Worm (Caenorhabditis elegans): ENCODE results near the gene bpl-1.

Gene bpl-1

ce11 chrII:6309198-6309597, 35.2 kb downstream of the bpl-1 start, which contains the start of gene glb-10 (continued):
- no peak for TF ChIP-seq ceh-22 (tag; optimal IDR thresholded peaks at IDR 0.05)
- no peak for TF ChIP-seq pax-1 (tag; optimal IDR thresholded peaks at IDR 0.05)

DNA sequence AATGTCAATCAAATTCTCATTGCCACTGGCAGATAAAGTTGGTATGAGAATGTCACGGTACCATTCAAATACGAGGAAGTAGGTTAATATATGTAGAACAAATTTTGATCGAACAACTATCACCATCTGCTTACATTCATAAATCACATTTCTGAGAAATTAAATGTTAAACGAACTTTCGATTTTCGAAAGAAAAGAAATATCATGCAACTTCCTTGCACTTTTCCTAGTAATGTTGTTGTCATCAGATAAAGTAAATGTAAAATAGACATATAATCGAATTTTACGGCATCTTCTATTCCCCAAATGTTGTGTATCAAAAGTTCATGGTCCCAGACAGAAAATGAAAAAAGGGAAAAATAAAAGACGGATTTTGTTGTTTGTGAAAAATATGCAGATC, 37.4 kb downstream of the bpl-1 start:
- TF ChIP-seq odd-2 (tag; optimal IDR thresholded peaks at IDR 0.05) (no peak), npax-4 (tag; optimal IDR thresholded peaks at IDR 0.05) (no peak), hlh-15 (tag; optimal IDR thresholded peaks at IDR 0.05) (no peak), dmd-4 (tag; optimal IDR thresholded peaks at IDR 0.05; ENCODE audit: borderline replicate concordance) (no peak), C08G9.2 (tag; optimal IDR thresholded peaks at IDR 0.05) (no peak), pax-1 (tag; optimal IDR thresholded peaks at IDR 0.05) (no peak), sdc-2 (tag; optimal IDR thresholded peaks at IDR 0.05) (no peak), T23F11.4 (GFP tag; optimal IDR thresholded peaks at IDR 0.05) (no peak)

DNA sequence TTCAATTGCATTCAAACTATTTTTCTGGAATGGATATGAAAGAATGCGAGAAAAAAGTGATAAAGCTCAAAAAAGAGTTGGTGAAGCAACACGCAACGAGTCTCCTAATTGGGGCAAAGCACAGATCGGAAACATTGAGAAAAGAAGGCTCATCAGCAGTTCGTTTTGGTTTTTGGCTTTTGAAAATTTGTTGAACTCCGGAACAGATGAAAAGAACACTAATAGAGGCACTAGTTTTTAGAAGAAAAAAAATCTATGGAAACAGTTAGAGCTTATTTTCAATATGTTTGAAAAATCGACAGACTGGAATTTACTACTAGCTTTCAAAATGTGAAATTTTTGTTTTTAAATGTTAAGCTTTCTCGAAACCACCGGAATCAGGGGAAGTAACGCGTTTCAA, 37.9 kb downstream of the bpl-1 start:
- TF ChIP-seq che-1 (tag; optimal IDR thresholded peaks at IDR 0.05) = no peak
- no peak for TF ChIP-seq C38D4.7 (GFP tag; optimal IDR thresholded peaks at IDR 0.05)
- no peak for TF ChIP-seq ama-1 (optimal IDR thresholded peaks at IDR 0.05)
- no peak for TF ChIP-seq ceh-19 (GFP tag; optimal IDR thresholded peaks at IDR 0.05)
- no peak for TF ChIP-seq hlh-8 (tag; optimal IDR thresholded peaks at IDR 0.05)
- no peak for TF ChIP-seq syd-9 (tag; optimal IDR thresholded peaks at IDR 0.05)
- no peak for TF ChIP-seq unc-42 (tag; optimal IDR thresholded peaks at IDR 0.05)
- no peak for TF ChIP-seq dve-1 (tag; optimal IDR thresholded peaks at IDR 0.05)
- no peak for TF ChIP-seq ceh-31 (tag; optimal IDR thresholded peaks at IDR 0.05)
- TF ChIP-seq gmeb-2 (tag; optimal IDR thresholded peaks at IDR 0.05) = no peak

DNA sequence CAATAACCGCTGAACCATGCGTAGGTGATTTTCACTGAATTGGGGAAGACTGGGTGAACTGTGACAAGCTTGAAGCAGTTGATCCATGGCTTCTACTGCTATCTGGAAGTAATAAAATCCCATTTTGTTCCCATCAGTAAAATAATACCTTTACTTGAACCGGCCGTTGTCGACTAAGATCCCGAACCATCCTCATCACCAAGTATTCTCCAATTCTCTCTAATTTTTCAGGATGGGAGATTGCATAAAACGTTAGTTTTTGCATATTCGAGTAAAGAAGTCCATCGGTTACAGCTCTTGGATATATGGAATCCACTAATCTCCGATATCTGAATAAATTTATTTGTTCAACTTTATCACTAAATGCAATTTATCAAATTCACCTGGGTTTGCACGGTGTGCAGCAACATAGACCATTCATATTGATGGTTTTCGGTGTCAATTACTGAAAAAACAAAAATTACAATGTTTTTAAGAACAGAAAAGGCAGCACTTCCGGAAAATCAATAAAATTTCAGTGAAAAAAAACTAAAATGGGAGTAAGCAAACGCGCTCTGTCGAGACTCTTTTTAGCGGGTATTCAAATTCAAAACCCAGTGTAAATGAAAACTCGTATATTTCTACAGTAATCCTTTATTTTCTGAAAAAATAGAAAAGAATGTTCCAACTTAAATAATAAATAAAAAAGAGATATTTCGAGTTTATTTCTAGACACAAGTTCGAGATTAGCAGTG, 46.8 kb downstream of the bpl-1 start, which contains the start of gene efr-3:
Gene efr-3, minus strand, starts transcription at position 505 of the 734 bp plus-strand sequence.
- TF ChIP-seq che-1 (tag; optimal IDR thresholded peaks at IDR 0.05) (no peak), ceh-48 (tag; optimal IDR thresholded peaks at IDR 0.05) (peak; percentile 90), unc-42 (tag; optimal IDR thresholded peaks at IDR 0.05) (peak; percentile 6)

DNA sequence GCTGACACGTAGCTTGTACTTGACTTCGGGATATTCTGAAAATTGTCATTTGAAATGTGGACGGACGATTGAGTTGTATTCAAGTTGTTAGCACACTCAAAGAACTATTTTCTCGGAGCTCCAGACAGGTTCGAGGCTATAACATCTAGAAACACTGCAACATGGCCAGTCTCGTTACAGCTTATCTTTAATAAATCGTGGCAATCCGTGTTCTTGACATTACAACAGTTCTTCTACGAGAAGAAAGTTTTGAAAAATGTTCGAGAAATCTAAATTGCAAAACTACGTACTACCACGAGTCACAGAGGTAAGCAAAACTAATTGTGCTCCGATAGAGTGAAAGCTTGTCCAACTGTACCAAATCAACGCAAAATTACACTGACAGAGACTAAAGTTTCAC, 48.1 kb downstream of the bpl-1 start:
- TF ChIP-seq gmeb-2 (tag; optimal IDR thresholded peaks at IDR 0.05) = no peak
- TF ChIP-seq ref-2 (tag; optimal IDR thresholded peaks at IDR 0.05) = no peak
- no peak for TF ChIP-seq unc-42 (tag; optimal IDR thresholded peaks at IDR 0.05)
- no peak for TF ChIP-seq dve-1 (tag; optimal IDR thresholded peaks at IDR 0.05)
- TF ChIP-seq F13H6.1 (tag; optimal IDR thresholded peaks at IDR 0.05) = no peak
- no peak for TF ChIP-seq elt-2 (tag; optimal IDR thresholded peaks at IDR 0.05)
- TF ChIP-seq fkh-6 (tag; optimal IDR thresholded peaks at IDR 0.05) = no peak

DNA sequence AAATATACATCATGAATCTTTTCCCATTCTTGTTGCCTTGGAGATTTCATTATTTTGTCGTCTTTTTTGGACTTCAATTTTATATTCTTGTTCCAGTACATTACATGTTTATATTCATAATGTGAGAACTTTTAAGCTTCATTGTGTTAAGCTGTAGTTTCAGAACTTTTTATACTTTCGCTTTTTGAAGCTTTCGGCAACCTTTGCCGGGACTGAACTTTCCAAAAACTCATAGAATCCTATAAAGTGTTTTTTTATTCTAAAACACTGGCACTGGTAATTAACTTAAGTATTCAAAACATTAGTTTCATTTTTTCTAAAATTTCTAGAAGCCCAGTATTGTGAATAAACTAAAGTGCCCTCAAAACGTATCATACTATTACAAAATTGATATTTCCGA, 49.0 kb downstream of the bpl-1 start, which contains the start of gene C32D5.4:
Gene C32D5.4, minus strand, starts transcription at position 101 of the 400 bp plus-strand sequence.
- TF ChIP-seq ceh-14 (tag; optimal IDR thresholded peaks at IDR 0.05) (no peak), pha-4 (tag; optimal IDR thresholded peaks at IDR 0.05) (no peak), ceh-30 (tag; optimal IDR thresholded peaks at IDR 0.05) (no peak), ceh-24 (tag; optimal IDR thresholded peaks at IDR 0.05) (no peak), madf-2 (tag; optimal IDR thresholded peaks at IDR 0.05) (no peak), lin-11 (tag; optimal IDR thresholded peaks at IDR 0.05) (no peak), elt-4 (tag; optimal IDR thresholded peaks at IDR 0.05) (no peak), pat-9 (tag; optimal IDR thresholded peaks at IDR 0.05) (no peak), ceh-2 (tag; optimal IDR thresholded peaks at IDR 0.05) (no peak), fax-1 (tag; optimal IDR thresholded peaks at IDR 0.05) (no peak), fkh-6 (tag; optimal IDR thresholded peaks at IDR 0.05) (no peak), ceh-19 (GFP tag; optimal IDR thresholded peaks at IDR 0.05) (no peak), che-1 (tag; optimal IDR thresholded peaks at IDR 0.05) (no peak), zip-5 (tag; optimal IDR thresholded peaks at IDR 0.05) (no peak), ceh-48 (tag; optimal IDR thresholded peaks at IDR 0.05) (no peak), pha-2 (tag; optimal IDR thresholded peaks at IDR 0.05) (no peak), pag-3 (tag; optimal IDR thresholded peaks at IDR 0.05; ENCODE audit: borderline replicate concordance) (no peak)
